Worm (Caenorhabditis elegans) whole organism, L4/young adult: Measurements from ENCODE around the gene oig-2.

ENCODE experiments used
- W03F9.2 ChIP-seq: fragments of 150-350 bp; optimal IDR thresholded peaks from 2 replicates; lab custom pipeline; 2014; ENCODE audit warnings: missing biosample characterization, missing genetic modification characterization
- dao-5 ChIP-seq: sonication (generic microtip); optimal IDR thresholded peaks from 2 replicates; lab custom pipeline; 2016; ENCODE audit warnings: missing genotype, missing genetic modification characterization, moderate library complexity, missing compliant biosample characterization
- him-1 ChIP-seq: sonication (generic microtip); optimal IDR thresholded peaks from 2 replicates; lab custom pipeline; 2016; ENCODE audit warnings: missing genotype, missing genetic modification reagents, missing genetic modification characterization, missing compliant biosample characterization

Gene oig-2

ce11 chrII:13025794-13026412 lies 17.9 kb upstream of the oig-2 start, which contains the start of gene max-2:
Gene max-2, minus strand, starts transcription at chrII:13025844.
- TF ChIP-seq him-1 (tag; lab: Kevin White, UChicago) (no peak), W03F9.2 (no peak), dao-5 (tag; lab: Kevin White, UChicago) (no peak)

ce11 chrII:13023518-13023917 lies 15.6 kb upstream of the oig-2 start:
- no peak for TF ChIP-seq W03F9.2
- no peak for TF ChIP-seq dao-5 (tag; lab: Kevin White, UChicago)
- TF ChIP-seq him-1 (tag; lab: Kevin White, UChicago): no peak

- TF ChIP-seq dao-5 (tag; lab: Kevin White, UChicago) (no peak), W03F9.2 (no peak), him-1 (tag; lab: Kevin White, UChicago) (no peak)
Observed at ce11 chrII:13022555-13022954, 14.6 kb upstream of the oig-2 start.

ce11 chrII:13013966-13014365 lies 6.0 kb upstream of the oig-2 start, which contains the start of gene F18A11.5:
Gene F18A11.5, minus strand, starts transcription at chrII:13014286.
- TF ChIP-seq dao-5 (tag; lab: Kevin White, UChicago): no peak
- no peak for TF ChIP-seq W03F9.2
- TF ChIP-seq him-1 (tag; lab: Kevin White, UChicago): no peak

ce11 chrII:13012684-13013083 lies 4.7 kb upstream of the oig-2 start:
- TF ChIP-seq him-1 (tag; lab: Kevin White, UChicago) (no peak), dao-5 (tag; lab: Kevin White, UChicago) (no peak), W03F9.2 (no peak)

ce11 chrII:13006283-13006682 lies 1.7 kb downstream of the oig-2 start:
- no peak for TF ChIP-seq W03F9.2
- TF ChIP-seq him-1 (tag; lab: Kevin White, UChicago): no peak
- no peak for TF ChIP-seq dao-5 (tag; lab: Kevin White, UChicago)

- TF ChIP-seq dao-5 (tag; lab: Kevin White, UChicago): no peak
Observed at ce11 chrII:13004872-13005252, 3.1 kb downstream of the oig-2 start.

- TF ChIP-seq him-1 (tag; lab: Kevin White, UChicago): no peak
- TF ChIP-seq W03F9.2: no peak
- no peak for TF ChIP-seq dao-5 (tag; lab: Kevin White, UChicago)
Observed at ce11 chrII:13004160-13004871, 3.6 kb downstream of the oig-2 start.

ce11 chrII:13003244-13003643 lies 4.7 kb downstream of the oig-2 start:
- TF ChIP-seq W03F9.2: no peak
- TF ChIP-seq him-1 (tag; lab: Kevin White, UChicago): no peak
- no peak for TF ChIP-seq dao-5 (tag; lab: Kevin White, UChicago)

- no peak for TF ChIP-seq W03F9.2
- TF ChIP-seq him-1 (tag; lab: Kevin White, UChicago): no peak
- no peak for TF ChIP-seq dao-5 (tag; lab: Kevin White, UChicago)
Observed at ce11 chrII:13000753-13001152, 7.2 kb downstream of the oig-2 start, which contains the start of gene Y38F1A.8. Gene Y38F1A.8, minus strand, starts transcription at chrII:13000853.

ce11 chrII:12997413-12997812 lies 10.6 kb downstream of the oig-2 start, which contains the start of gene Y38F1A.7:
Gene Y38F1A.7, minus strand, starts transcription at chrII:12997804.
- TF ChIP-seq W03F9.2 (no peak), dao-5 (tag; lab: Kevin White, UChicago) (no peak), him-1 (tag; lab: Kevin White, UChicago) (no peak)

ce11 chrII:12996249-12996648 lies 11.7 kb downstream of the oig-2 start, which contains the start of gene hphd-1:
Gene hphd-1, minus strand, starts transcription at chrII:12996571.
- TF ChIP-seq W03F9.2: no peak

ce11 chrII:12995322-12995721 lies 12.6 kb downstream of the oig-2 start:
- no peak for TF ChIP-seq W03F9.2
- TF ChIP-seq him-1 (tag; lab: Kevin White, UChicago): no peak
- TF ChIP-seq dao-5 (tag; lab: Kevin White, UChicago): no peak

- TF ChIP-seq dao-5 (tag; lab: Kevin White, UChicago) (no peak), him-1 (tag; lab: Kevin White, UChicago) (no peak), W03F9.2 (no peak)
Observed at ce11 chrII:12994009-12994788, 13.8 kb downstream of the oig-2 start.
